Worm (Caenorhabditis elegans): ENCODE measurements around the gene F49F1.5.

- no peak for TF ChIP-seq npax-4 (tag; optimal IDR thresholded peaks at IDR 0.05)
- no peak for TF ChIP-seq pha-4 (tag; optimal IDR thresholded peaks at IDR 0.05)
- TF ChIP-seq madf-2 (tag; optimal IDR thresholded peaks at IDR 0.05): no peak
- TF ChIP-seq unc-42 (tag; optimal IDR thresholded peaks at IDR 0.05): no peak
- no peak for TF ChIP-seq F13H6.1 (tag; optimal IDR thresholded peaks at IDR 0.05)
- TF ChIP-seq fkh-6 (tag; optimal IDR thresholded peaks at IDR 0.05): no peak
- no peak for TF ChIP-seq ceh-34 (tag; optimal IDR thresholded peaks at IDR 0.05)
- no peak for TF ChIP-seq unc-3 (GFP tag; conservative IDR thresholded peaks at IDR 0.05)
- no peak for TF ChIP-seq unc-3 (tag; optimal IDR thresholded peaks at IDR 0.05)
- no peak for TF ChIP-seq ama-1 (optimal IDR thresholded peaks at IDR 0.05)
Measured at ce11 chrIV:4080846-4081245, 39.4 kb downstream of the F49F1.5 start, which contains the start of the genes C35B1.9 and C35B1.3.
